Worm (Caenorhabditis elegans) whole organism, L4 larva: ENCODE measurements around the gene Y94H6A.10.

Experiments
- ZK546.5 ChIP-seq, 2 experiments: sonication (generic microtip); optimal IDR thresholded peaks; 2 replicates each; lab custom pipeline; 2017; ENCODE audit warnings: missing biosample characterization in 2 of 2, missing genetic modification characterization in 2 of 2
- aha-1 ChIP-seq: fragments of 150-350 bp; peaks from one replicate; lab custom pipeline; 2014; ENCODE audit warnings: missing biosample characterization, missing genetic modification characterization
- attf-4 ChIP-seq: sonication (generic microtip); optimal IDR thresholded peaks from 3 replicates; lab custom pipeline; 2017; ENCODE audit warnings: missing biosample characterization, missing genetic modification characterization
- ceh-28 ChIP-seq: fragments of 150-350 bp; optimal IDR thresholded peaks from 2 replicates; lab custom pipeline; 2014; ENCODE audit warnings: missing biosample characterization, missing genetic modification reagents, missing genetic modification characterization
- ceh-82 ChIP-seq: sonication (generic microtip); optimal IDR thresholded peaks from 2 replicates; lab custom pipeline; 2017; ENCODE audit warnings: missing biosample characterization, missing genetic modification characterization
- ces-1 ChIP-seq: fragments of 150-350 bp; sonication (generic microtip); optimal IDR thresholded peaks from 4 replicates; lab custom pipeline; 2014; ENCODE audit warnings: missing biosample characterization, missing genetic modification reagents, missing genetic modification characterization
- cey-2 ChIP-seq: sonication (generic microtip); optimal IDR thresholded peaks from 3 replicates; lab custom pipeline; 2017; ENCODE audit warnings: missing genetic modification characterization, mild to moderate bottlenecking, missing compliant biosample characterization, antibody characterized with exemption, borderline replicate concordance; ENCODE audit not compliant: insufficient read depth
- daf-16 ChIP-seq, 3 experiments: sonication (generic microtip); optimal IDR thresholded peaks; 2 replicates each; lab custom pipeline; 2016 to 2017; ENCODE audit warnings: missing genetic modification characterization in 3 of 3, missing genetic modification reagents in 3 of 3, mild to moderate bottlenecking in 2 of 3, missing compliant biosample characterization in 2 of 3, missing biosample characterization in 1 of 3, moderate library complexity in 1 of 3
- daf-19 ChIP-seq: fragments of 200-800 bp; sonication (Bioruptor generic); conservative IDR thresholded peaks from 2 replicates; pipeline ENCODE4 v1.3.6; 2022; ENCODE audit warnings: missing genetic modification characterization, missing compliant biosample characterization
- daf-8 ChIP-seq: fragments of 200-800 bp; sonication (Bioruptor generic); IDR thresholded peaks from 2 replicates; pipeline ENCODE4 v1.3.6; 2022; ENCODE audit warnings: missing genetic modification characterization, missing compliant biosample characterization
- dmd-6 ChIP-seq: fragments of 200-800 bp; sonication (Bioruptor generic); IDR thresholded peaks from 2 replicates; pipeline ENCODE4 v1.3.6; 2022; ENCODE audit warnings: missing genetic modification reagents, missing genetic modification characterization, missing compliant biosample characterization
- dmd-9 ChIP-seq: fragments of 200-800 bp; sonication (Bioruptor generic); IDR thresholded peaks from 2 replicates; pipeline ENCODE4 v1.3.6; 2022; ENCODE audit warnings: missing genetic modification reagents, missing genetic modification characterization, missing compliant biosample characterization
- gei-8 ChIP-seq: fragments of 200-800 bp; sonication (Bioruptor generic); optimal IDR thresholded peaks from 2 replicates; lab custom pipeline; 2018; ENCODE audit warnings: mild to moderate bottlenecking, missing genetic modification characterization, missing compliant biosample characterization
- hlh-11 ChIP-seq: fragments of 200-800 bp; sonication (Bioruptor generic); optimal IDR thresholded peaks from 2 replicates; lab custom pipeline; 2018; ENCODE audit warnings: mild to moderate bottlenecking, missing genetic modification characterization, missing compliant biosample characterization
- hlh-30 ChIP-seq: sonication (generic microtip); optimal IDR thresholded peaks from 2 replicates; lab custom pipeline; 2017; ENCODE audit warnings: antibody characterized with exemption, mild to moderate bottlenecking, missing genetic modification characterization, missing compliant biosample characterization; ENCODE audit not compliant: insufficient read depth
- jun-1 ChIP-seq: fragments of 150-350 bp; optimal IDR thresholded peaks from 2 replicates; lab custom pipeline; 2014; ENCODE audit warnings: missing biosample characterization, missing genetic modification reagents, missing genetic modification characterization
- lim-7 ChIP-seq: fragments of 200-800 bp; sonication (Bioruptor generic); IDR thresholded peaks from 2 replicates; pipeline ENCODE4 v1.3.6; 2022; ENCODE audit warnings: missing genetic modification characterization, missing compliant biosample characterization
- lin-1 ChIP-seq: fragments of 200-800 bp; sonication (Bioruptor generic); IDR thresholded peaks from 2 replicates; pipeline ENCODE4 v1.3.6; 2022; ENCODE audit warnings: missing genetic modification reagents, missing genetic modification characterization, missing compliant biosample characterization
- lin-29 ChIP-seq: fragments of 200-800 bp; sonication (Bioruptor generic); IDR thresholded peaks from 2 replicates; pipeline ENCODE4 v1.3.6; 2022; ENCODE audit warnings: missing genetic modification reagents, missing genetic modification characterization, missing compliant biosample characterization
- madf-9 ChIP-seq: fragments of 200-800 bp; sonication (Bioruptor generic); conservative IDR thresholded peaks from 2 replicates; pipeline ENCODE4 v1.3.6; 2022; ENCODE audit warnings: missing genetic modification reagents, missing genetic modification characterization, missing compliant biosample characterization
- mdl-1 ChIP-seq, 2 experiments: fragments of 150-350 bp in 1 of 2; sonication (generic microtip) in 1 of 2; optimal IDR thresholded peaks; 2 replicates each; lab custom pipeline; 2014 to 2017; ENCODE audit warnings: missing biosample characterization in 2 of 2, missing genetic modification characterization in 2 of 2
- mdt-29 ChIP-seq: fragments of 200-800 bp; sonication (Bioruptor generic); IDR thresholded peaks from 2 replicates; pipeline ENCODE4 v1.3.6; 2022; ENCODE audit warnings: missing genetic modification reagents, missing genetic modification characterization, missing compliant biosample characterization
- mep-1 ChIP-seq: fragments of 150-350 bp; sonication (generic microtip); optimal IDR thresholded peaks from 3 replicates; lab custom pipeline; 2014; ENCODE audit warnings: missing biosample characterization, missing genetic modification characterization
- mes-2 ChIP-seq: sonication (generic microtip); optimal IDR thresholded peaks from 2 replicates; lab custom pipeline; 2016; ENCODE audit warnings: missing genotype, mild to moderate bottlenecking, missing genetic modification characterization, missing compliant biosample characterization; ENCODE audit not compliant: poor library complexity, severe bottlenecking
- nhr-102 ChIP-seq: sonication (generic microtip); optimal IDR thresholded peaks from 2 replicates; lab custom pipeline; 2016; ENCODE audit warnings: mild to moderate bottlenecking, missing genetic modification characterization, moderate library complexity, missing compliant biosample characterization
- nhr-111 ChIP-seq: fragments of 200-800 bp; sonication (Bioruptor generic); optimal IDR thresholded peaks from 2 replicates; lab custom pipeline; 2018; ENCODE audit warnings: mild to moderate bottlenecking, missing genetic modification characterization, missing compliant biosample characterization
- nhr-42 ChIP-seq: fragments of 200-800 bp; sonication (Bioruptor generic); IDR thresholded peaks from 2 replicates; pipeline ENCODE4 v1.3.6; 2022; ENCODE audit warnings: missing genetic modification characterization, missing compliant biosample characterization
- nhr-48 ChIP-seq: sonication (generic microtip); optimal IDR thresholded peaks from 2 replicates; lab custom pipeline; 2016; ENCODE audit warnings: mild to moderate bottlenecking, missing genetic modification characterization, missing compliant biosample characterization
- nhr-6 ChIP-seq: fragments of 150-350 bp; optimal IDR thresholded peaks from 2 replicates; lab custom pipeline; 2014; ENCODE audit warnings: missing biosample characterization, missing genetic modification characterization
- nhr-76 ChIP-seq: fragments of 150-350 bp; optimal IDR thresholded peaks from 2 replicates; lab custom pipeline; 2014; ENCODE audit warnings: missing biosample characterization, missing genetic modification characterization
- nhr-77 ChIP-seq: fragments of 150-350 bp; optimal IDR thresholded peaks from 2 replicates; lab custom pipeline; 2014; ENCODE audit warnings: missing biosample characterization, missing genetic modification characterization
- pha-4 ChIP-seq, 2 experiments: fragments of 150-350 bp in 1 of 2; fragments of 200-800 bp in 1 of 2; sonication (Bioruptor generic) in 1 of 2; IDR thresholded peaks in 1 of 2; optimal IDR thresholded peaks in 1 of 2; 2 replicates each; pipeline versions ENCODE4 v1.3.6 to Lab custom; 2014 to 2022; ENCODE audit warnings: missing genetic modification characterization in 2 of 2, missing genetic modification reagents in 2 of 2, missing biosample characterization in 1 of 2, missing compliant biosample characterization in 1 of 2
- set-16 ChIP-seq: fragments of 200-800 bp; sonication (Bioruptor generic); IDR thresholded peaks from 2 replicates; pipeline ENCODE4 v1.3.6; 2022; ENCODE audit warnings: missing genetic modification reagents, missing genetic modification characterization, missing compliant biosample characterization
- skn-1 ChIP-seq: fragments of 150-350 bp; optimal IDR thresholded peaks from 2 replicates; lab custom pipeline; 2014; ENCODE audit warnings: missing biosample characterization, missing genetic modification characterization
- snpc-1.2 ChIP-seq: fragments of 200-800 bp; sonication (Bioruptor generic); IDR thresholded peaks from 2 replicates; pipeline ENCODE4 v1.3.6; 2022; ENCODE audit warnings: missing genetic modification reagents, missing genetic modification characterization, missing compliant biosample characterization
- tra-1 ChIP-seq: fragments of 200-800 bp; sonication (Bioruptor generic); IDR thresholded peaks from 2 replicates; pipeline ENCODE4 v1.3.6; 2022; ENCODE audit warnings: missing genetic modification reagents, missing genetic modification characterization, missing compliant biosample characterization
- unc-130 ChIP-seq: sonication (generic microtip); optimal IDR thresholded peaks from 2 replicates; lab custom pipeline; 2016; ENCODE audit warnings: missing genetic modification reagents, missing genetic modification characterization, missing compliant biosample characterization
- unc-39 ChIP-seq: sonication (generic microtip); optimal IDR thresholded peaks from 2 replicates; lab custom pipeline; 2017; ENCODE audit warnings: missing biosample characterization, missing genetic modification characterization
- unc-62 ChIP-seq, 3 experiments: fragments of 150-350 bp in 1 of 3; sonication (generic microtip); optimal IDR thresholded peaks in 2 of 3; peaks in 1 of 3; 1 replicate in 1 of 3; 2 replicates in 2 of 3; lab custom pipeline; 2014 to 2017; ENCODE audit warnings: missing biosample characterization in 3 of 3, missing genetic modification characterization in 3 of 3, missing genetic modification reagents in 3 of 3, missing genotype in 1 of 3
- zfp-3 ChIP-seq: fragments of 200-800 bp; sonication (Bioruptor generic); conservative IDR thresholded peaks from 2 replicates; pipeline ENCODE4 v1.3.6; 2022; ENCODE audit warnings: missing genetic modification reagents, missing genetic modification characterization, missing compliant biosample characterization
- ztf-11 ChIP-seq: fragments of 150-350 bp; optimal IDR thresholded peaks from 2 replicates; lab custom pipeline; 2014; ENCODE audit warnings: missing biosample characterization, missing genetic modification characterization
- ztf-7 ChIP-seq: fragments of 150-350 bp; optimal IDR thresholded peaks from 2 replicates; lab custom pipeline; 2014; ENCODE audit warnings: missing biosample characterization, missing genetic modification characterization

Y94H6A.10 gene

DNA sequence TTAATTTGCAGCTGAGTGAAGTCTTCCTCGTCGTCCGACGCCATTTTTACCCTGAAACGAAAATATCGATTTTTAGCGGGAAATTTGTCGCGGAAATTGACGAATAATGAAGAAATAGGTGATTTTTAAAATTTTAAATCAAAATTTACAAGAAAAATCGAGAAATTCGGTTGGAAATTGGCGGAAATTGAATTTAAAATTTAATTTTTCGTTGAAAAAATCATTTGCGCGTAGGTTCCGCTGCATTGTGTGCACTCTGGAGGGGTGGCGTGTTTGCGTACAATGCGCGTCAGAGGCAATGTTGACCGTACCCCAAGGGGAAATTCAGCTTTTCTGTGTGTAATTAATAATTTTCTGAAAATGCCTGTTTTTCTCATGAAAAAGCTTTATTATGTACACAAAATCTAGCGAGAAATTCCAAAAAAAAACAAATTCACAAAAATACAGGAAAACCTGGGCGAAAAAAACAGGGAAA is 6.5 kb downstream of the Y94H6A.10 start, which contains the start of gene Y94H6A.5 (continued):
- TF ChIP-seq unc-62 (GFP tag; optimal IDR thresholded peaks at IDR 0.05 in 1 of 2; lab: Kevin White, UChicago) (peak in 1 of 2 experiments; percentile 81), unc-62 (tag; optimal IDR thresholded peaks at IDR 0.05; lab: Kevin White, UChicago) (no peak), nhr-48 (no peak), mdt-29 (no peak), aha-1 (tag; lab: Kevin White, UChicago) (no peak), madf-9 (no peak), dmd-9 (GFP tag; lab: Robert Waterston, UW) (no peak), lin-29 (GFP tag; lab: Robert Waterston, UW) (no peak), ztf-11 (tag; lab: Kevin White, UChicago) (no peak), ceh-82 (tag; lab: Kevin White, UChicago) (no peak), hlh-30 (tag; lab: Kevin White, UChicago) (peak; percentile 55), unc-39 (tag; lab: Kevin White, UChicago) (no peak), nhr-102 (tag; lab: Kevin White, UChicago) (peak; percentile 16), unc-130 (peak; percentile 30), zfp-3 (no peak), snpc-1.2 (GFP tag; lab: Robert Waterston, UW) (no peak), nhr-42 (GFP tag; lab: Robert Waterston, UW) (no peak), nhr-76 (tag; lab: Kevin White, UChicago) (no peak), daf-19 (GFP tag; lab: Robert Waterston, UW) (no peak), ztf-7 (no peak), lin-1 (GFP tag; lab: Robert Waterston, UW) (no peak), gei-8 (GFP tag; lab: Kevin White, UChicago) (no peak), ces-1 (GFP tag; lab: Kevin White, UChicago) (no peak), ZK546.5 (tag; optimal IDR thresholded peaks at IDR 0.05; lab: Kevin White, UChicago) (no peak), nhr-77 (tag; lab: Kevin White, UChicago) (no peak), nhr-6 (tag; lab: Kevin White, UChicago) (no peak)

DNA sequence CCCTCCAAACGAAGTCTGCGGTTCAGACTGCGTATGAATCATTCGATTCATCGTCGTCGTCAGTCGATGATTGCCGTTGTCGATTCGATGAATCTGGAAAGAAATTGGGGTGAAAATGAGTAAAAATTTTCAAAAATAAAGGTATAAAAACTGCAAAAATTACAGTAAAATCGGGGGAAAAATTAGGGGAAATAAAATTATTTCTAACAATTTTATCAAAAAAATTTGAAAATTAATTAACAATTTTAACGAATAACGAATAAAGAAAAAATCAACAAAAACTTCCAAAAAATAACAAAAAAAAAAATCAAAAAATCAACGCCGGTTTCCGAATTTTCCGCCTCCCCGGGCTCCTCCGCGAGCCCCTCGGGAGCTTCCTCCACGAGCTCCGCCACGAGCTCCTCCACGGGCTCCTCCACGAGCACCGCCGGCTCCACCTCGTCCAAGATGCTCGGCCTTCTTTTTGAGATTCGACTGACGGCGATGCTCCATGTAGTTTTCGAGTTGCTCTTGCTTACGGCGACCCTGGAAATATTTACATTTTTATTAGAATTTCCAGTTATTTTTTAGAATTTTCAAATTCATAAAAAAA is 21.7 kb downstream of the Y94H6A.10 start, which contains the start of gene egrh-3:
Gene egrh-3 (minus strand): TSS at position 51 of the 592 bp plus-strand sequence.
- peak; percentile 97 for TF ChIP-seq set-16 (GFP tag; lab: Robert Waterston, UW)
- TF ChIP-seq snpc-1.2 (GFP tag; lab: Robert Waterston, UW), result no peak

DNA sequence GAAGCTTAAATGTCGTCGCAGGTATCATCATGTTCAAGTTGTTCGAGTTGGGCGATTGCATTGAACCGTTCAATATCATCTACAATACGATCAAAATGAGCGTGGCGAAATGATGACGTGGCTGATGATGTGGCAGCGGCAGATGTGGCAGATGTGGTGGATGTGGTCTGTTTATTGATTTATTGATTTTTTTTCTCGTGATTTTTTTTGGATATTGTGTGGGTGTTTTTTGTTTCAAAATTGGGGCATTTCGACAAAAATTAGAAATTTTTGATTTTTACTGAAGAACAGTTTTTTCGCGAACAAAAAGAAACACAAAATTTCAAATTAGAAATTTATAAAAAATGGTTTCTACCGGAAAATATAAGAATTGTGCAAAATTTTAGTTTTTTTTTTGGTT is 30.2 kb downstream of the Y94H6A.10 start:
- TF ChIP-seq aha-1 (tag; lab: Kevin White, UChicago) (peak; percentile 42), unc-39 (tag; lab: Kevin White, UChicago) (no peak), skn-1 (tag; lab: Kevin White, UChicago) (no peak), lim-7 (no peak), nhr-111 (GFP tag; lab: Kevin White, UChicago) (no peak), mes-2 (tag; lab: Kevin White, UChicago) (no peak), daf-8 (GFP tag; lab: Robert Waterston, UW) (no peak), ceh-28 (tag; lab: Kevin White, UChicago) (peak; percentile 94), tra-1 (no peak), jun-1 (tag; lab: Kevin White, UChicago) (no peak), attf-4 (no peak)
- TF ChIP-seq, all 104 proteins: peak for 2

DNA sequence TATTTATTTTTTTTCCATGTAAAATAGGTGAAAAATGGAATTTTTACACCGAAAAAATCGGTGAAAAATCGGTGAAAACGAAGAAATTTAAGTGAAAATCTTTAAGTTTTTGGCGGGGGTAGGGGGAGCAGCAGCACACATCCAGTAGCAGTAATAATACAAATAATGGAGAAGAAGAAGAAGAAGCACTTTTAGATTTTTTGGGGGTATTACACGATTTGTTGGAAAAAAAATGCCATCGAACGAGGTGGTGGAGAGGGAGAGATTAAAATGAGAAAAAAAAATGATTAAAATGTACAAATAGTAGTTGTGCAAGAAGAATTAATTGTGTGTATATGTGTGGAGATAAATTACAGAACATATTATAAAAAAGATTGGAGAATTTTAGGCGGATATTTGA is 32.3 kb downstream of the Y94H6A.10 start:
- no peak for TF ChIP-seq daf-16 (GFP tag; optimal IDR thresholded peaks at IDR 0.05; lab: Kevin White, UChicago)
- TF ChIP-seq daf-16 (tag; optimal IDR thresholded peaks at IDR 0.05; lab: Kevin White, UChicago), result no peak
- TF ChIP-seq hlh-11 (tag; lab: Kevin White, UChicago), result no peak
- TF ChIP-seq zfp-3, result no peak
- no peak for TF ChIP-seq cey-2
- TF ChIP-seq pha-4 (GFP tag; IDR thresholded peaks at IDR 0.05; lab: Robert Waterston, UW), result no peak
- TF ChIP-seq pha-4 (tag; optimal IDR thresholded peaks at IDR 0.05; lab: Kevin White, UChicago), result no peak
- no peak for TF ChIP-seq mdl-1 (tag; optimal IDR thresholded peaks at IDR 0.05; lab: Kevin White, UChicago)
- TF ChIP-seq mep-1 (tag; lab: Kevin White, UChicago), result no peak
- no peak for TF ChIP-seq dmd-6 (GFP tag; lab: Robert Waterston, UW)
- TF ChIP-seq nhr-48, result no peak
- TF ChIP-seq lim-7, result no peak
